Fruit fly (Drosophila melanogaster) ovary, adult (tissue): ENCODE data around the gene trr.

Source experiments
- CG17801 ChIP-seq: fragments of 200-800 bp; optimal IDR thresholded peaks from 2 replicates; lab custom pipeline; 2019; ENCODE audit warnings: missing biosample characterization, mild to moderate bottlenecking, missing genetic modification characterization, moderate library complexity; ENCODE audit not compliant: partially characterized antibody

The trr gene

DNA sequence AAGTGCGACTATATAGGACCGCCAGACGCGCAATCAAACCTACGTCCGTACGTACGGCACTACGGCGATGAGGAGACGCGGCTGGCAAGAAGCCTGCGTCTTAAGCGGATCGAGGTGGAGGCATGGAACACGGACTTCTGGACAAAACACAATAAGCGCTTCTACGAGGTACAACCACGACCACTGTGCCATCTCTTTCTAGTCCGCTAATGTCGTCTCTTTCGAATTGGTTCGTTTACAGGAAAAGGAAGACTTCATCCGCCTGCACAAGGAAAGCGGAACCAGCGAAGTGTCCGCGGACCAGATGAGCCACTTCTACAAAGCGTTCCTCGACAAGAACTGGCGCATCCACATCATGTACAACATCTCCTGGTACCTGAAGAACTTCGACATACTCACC is 9.0 kb downstream of the trr start:
- TF ChIP-seq CG17801 = no peak

- TF ChIP-seq CG17801 = peak; percentile 57
These were observed 9.6 kb downstream of the trr start, which contains the start of gene Coa8 for dm6 chrX:1880139-1880556. Gene Coa8, plus strand, starts transcription at chrX:1880282.

DNA sequence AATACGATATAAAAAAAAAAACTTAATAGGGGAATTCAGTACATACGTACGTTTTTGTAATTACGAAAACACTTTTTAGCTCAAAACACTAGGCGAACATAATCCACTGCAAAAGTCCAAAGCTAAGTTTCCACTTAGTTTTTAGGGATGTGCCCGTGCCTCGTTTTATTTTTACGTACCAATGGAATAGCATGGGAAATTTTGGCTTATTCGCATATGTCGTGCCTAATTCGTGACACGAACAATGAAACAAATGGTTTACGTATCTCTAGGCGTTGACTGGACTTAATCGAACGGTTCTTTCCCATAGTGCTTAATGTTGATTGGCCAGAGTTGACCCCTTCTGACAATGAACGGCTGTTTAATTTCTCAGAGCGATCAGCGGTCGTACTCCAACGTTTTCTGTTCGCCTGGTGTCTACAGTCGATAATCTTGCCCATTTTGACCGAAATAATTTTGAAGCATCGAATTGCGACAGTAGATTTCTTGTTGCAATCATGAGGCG is 10.1 kb downstream of the trr start, which contains the start of gene CG14818:
CG14818 (minus strand) TSS at position 169 of the 505 bp plus-strand sequence.
- peak; percentile 61 for TF ChIP-seq CG17801

DNA sequence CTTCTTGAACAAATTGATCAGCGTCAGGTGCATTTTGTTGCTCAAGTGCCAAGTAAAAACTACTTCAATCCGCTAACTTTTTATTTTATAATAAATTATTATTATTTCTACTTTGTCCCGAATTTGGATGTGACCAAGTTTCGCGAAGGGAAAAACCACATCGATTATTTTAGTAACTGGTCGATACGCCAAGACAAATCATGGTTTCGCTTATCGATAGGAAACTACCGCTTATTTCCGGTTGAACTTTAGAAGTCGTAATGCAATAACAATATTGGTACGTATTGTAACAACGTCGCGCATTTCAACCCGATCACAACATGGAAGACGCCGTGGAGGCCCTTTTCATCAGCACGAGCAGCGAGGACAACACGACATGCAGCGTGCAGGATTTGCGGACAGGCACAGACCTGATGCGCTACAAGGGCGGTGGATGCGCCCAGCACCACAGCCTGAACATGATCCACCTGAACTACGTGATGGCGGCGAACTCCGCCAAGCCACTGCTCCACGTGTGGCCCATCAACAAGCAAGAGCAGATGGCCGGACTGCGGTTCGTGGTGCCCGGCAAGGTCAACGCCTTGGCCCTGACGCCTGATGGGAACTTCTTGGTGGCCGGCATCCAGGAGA is 12.5 kb downstream of the trr start, which contains the start of the genes CG14817 and CG14805:
CG14817 (minus strand) TSS at position 164 of the 630 bp plus-strand sequence.
CG14805 (plus strand) TSS at position 211 of the 630 bp plus-strand sequence.
- TF ChIP-seq CG17801 = peak; percentile 93

DNA sequence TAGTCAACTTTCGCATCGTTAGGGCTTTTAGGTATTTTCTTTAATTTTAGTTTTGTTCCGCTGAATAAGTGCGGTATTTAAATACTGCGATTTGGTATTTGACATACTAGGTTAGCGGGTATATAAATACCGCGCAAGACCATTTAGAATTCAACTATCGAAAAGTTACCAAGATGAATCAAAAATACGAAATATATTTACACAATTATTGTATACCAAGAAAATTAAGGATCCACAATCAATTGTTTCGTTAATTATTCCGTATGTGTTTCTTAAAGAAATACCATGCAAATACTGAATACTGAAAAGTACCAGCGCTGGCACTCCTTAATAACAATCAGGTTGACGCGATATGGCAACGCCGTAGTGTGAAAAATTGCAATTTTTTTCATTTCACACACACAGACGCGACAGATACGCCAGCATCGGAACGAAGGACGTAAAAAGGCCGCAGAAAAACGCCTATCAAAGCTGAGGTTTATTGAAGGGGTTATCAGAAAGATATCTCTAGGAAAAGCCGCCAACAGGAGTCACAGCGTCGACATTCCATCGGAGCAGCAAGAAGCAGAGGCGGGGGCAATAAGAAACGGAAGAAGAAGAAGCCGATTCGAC is 16.1 kb downstream of the trr start, which contains the start of the genes Pgam5 and Vps26:
Pgam5 (minus strand) TSS at position 51 of the 612 bp plus-strand sequence.
Vps26 (plus strand) TSS at position 339 of the 612 bp plus-strand sequence.
- TF ChIP-seq CG17801 = no peak

- peak; percentile 26 for TF ChIP-seq CG17801
These were observed 21.1 kb downstream of the trr start, which contains the start of the genes CG14803 and Pex5 for dm6 chrX:1868586-1869111. Gene CG14803, plus strand, starts transcription at chrX:1868870. Gene Pex5, minus strand, starts transcription at chrX:1869061.

DNA sequence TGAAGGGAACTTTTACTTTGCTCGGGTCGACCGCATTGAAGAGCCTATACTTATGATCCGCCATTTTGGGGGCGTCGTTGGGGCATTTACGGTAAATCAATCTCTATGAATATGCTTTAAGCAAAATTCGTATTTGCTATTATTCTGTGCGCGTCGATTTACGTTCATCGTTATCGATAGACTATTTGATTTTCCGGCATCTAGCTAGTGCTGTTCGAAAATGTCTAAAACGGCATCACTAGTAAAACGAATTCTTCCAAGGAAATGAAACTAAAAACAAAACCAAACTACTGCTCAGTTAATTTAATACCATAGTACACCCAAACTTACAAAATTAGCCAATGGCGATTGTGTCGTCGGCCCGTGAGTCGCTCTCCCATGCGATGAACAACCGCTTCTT is 24.1 kb downstream of the trr start, which contains the start of the genes Gcna and MED18:
Gcna (minus strand) TSS at position 163 of the 400 bp plus-strand sequence.
MED18 (plus strand) TSS at position 237 of the 400 bp plus-strand sequence.
- no peak for TF ChIP-seq CG17801

- TF ChIP-seq CG17801 = peak; percentile 82
These were observed 28.0 kb downstream of the trr start, which contains the start of gene deltaCOP for dm6 chrX:1861620-1862184. Gene deltaCOP, minus strand, starts transcription at chrX:1861790.

- peak; percentile 62 for TF ChIP-seq CG17801
These were observed 30.9 kb downstream of the trr start, which contains the start of gene Lamtor5 for dm6 chrX:1858867-1859266. Gene Lamtor5, minus strand, starts transcription at chrX:1858971.

DNA sequence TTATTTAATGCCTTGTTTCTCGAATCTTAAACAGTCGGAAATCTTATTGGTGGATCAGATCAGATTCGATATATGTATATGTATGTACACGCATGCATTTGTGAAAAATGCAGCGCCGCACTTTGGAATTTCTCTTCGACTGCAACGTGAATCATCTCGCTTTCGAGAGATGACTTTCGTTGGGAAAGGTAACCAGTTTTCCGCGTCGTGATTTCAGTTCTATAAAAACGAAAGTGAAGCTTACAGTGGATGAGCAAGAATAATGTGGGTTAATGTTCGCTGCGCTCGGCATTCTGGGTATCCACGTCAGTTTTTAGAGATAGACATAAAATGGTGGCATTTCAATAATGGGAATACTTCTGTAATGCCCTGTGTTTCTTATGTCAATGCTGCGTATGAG is 33.1 kb downstream of the trr start:
- no peak for TF ChIP-seq CG17801

dm6 chrX:1854873-1855272 is 34.9 kb downstream of the trr start:
- no peak for TF ChIP-seq CG17801

DNA sequence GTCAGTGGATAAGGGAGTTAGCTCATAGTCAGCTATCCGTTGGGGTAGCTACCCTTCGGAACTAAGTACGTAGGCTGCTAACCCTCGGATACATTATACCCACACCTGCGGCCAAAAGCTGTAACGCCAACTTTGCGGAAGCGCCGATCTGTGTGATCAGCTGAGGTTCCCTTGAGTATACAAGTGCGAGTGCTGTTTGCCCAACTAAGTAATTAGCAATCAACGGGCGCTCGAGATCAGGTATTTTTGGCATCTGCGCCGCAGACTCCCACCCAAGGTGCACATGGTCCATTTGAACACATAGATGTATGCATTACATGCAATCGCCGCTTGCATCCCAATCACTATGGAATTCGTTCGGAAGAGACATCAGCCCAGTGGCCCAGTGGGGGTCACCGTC is 35.7 kb downstream of the trr start:
- no peak for TF ChIP-seq CG17801

DNA sequence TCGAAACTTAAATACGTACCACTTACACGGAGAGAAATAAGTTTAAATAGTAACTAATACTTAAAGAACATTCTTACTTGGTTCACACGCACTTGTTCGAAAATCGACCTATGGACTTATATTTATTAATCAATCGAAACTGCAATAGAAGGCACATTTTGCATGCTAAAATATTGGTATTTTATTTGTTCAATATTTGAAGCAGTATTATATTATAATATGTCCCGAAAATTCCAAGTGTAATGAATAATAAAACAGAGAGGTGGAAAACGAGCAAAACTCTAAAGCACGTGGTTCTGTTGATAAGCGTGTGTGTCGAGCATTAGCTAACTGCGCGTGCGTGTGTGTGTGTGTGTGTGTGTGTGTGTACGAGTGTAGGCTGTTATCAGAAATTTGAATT is 39.8 kb downstream of the trr start:
- TF ChIP-seq CG17801 = peak; percentile 88

- no peak for TF ChIP-seq CG17801
These were observed 41.0 kb downstream of the trr start for dm6 chrX:1848624-1849198.

- no peak for TF ChIP-seq CG17801
These were observed 42.0 kb downstream of the trr start for dm6 chrX:1847735-1848134.

DNA sequence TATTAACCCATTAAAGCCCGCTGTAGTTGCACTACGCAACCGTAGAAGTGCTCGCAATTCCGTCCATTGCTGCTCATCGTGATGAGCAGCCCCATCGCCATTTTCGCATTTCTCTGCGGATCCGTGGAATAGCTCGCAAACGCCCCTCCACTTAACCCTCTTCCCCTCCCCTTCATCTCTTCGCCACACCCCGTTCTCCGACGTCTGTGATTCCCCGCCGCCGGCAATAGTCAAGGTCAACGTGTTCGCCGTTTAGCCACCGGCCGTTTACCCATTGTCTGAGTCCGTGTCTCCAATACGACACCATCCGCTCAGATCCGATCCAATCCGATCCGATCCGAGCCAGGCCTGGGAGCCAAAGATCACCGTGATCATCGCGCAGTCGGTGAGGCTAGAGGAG is 43.4 kb downstream of the trr start:
- TF ChIP-seq CG17801 = no peak
